Worm (Caenorhabditis elegans): Measurements from ENCODE around the gene T01C4.8.

DNA sequence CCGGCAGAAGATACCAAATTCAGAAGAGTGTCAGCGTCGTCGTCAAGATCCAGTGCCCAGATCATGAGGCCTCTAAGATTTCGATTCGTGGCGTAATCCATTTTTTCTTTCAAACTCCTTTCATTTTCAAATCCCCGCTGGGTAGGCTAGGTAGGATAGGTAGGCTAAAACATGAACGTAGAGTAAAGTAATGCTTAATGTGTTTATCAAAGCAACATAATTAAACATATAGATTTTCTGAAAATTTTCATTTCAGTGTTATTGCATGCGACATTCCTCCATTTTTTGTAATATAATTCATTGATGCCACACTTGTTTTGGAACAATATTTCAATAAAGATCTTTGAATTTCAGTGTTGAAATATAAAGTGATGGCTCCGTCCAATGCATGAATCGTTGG, at the start of gene T01C4.8:
- TF ChIP-seq unc-62 (GFP tag; optimal IDR thresholded peaks at IDR 0.05) (no peak), lin-39 (tag; optimal IDR thresholded peaks at IDR 0.05) (no peak), mdl-1 (tag; optimal IDR thresholded peaks at IDR 0.05) (no peak), nhr-77 (tag; optimal IDR thresholded peaks at IDR 0.05) (no peak), fkh-10 (GFP tag; optimal IDR thresholded peaks at IDR 0.05) (no peak), unc-39 (tag; optimal IDR thresholded peaks at IDR 0.05) (no peak), fos-1 (tag; optimal IDR thresholded peaks at IDR 0.05) (no peak), ztf-11 (tag; optimal IDR thresholded peaks at IDR 0.05) (no peak)

Measured in whole organism, L3 larva.